Worm (Caenorhabditis elegans) whole organism, L1 larva: Measurements from ENCODE around the gene nhr-263.

Experiments used
- alr-1 ChIP-seq: fragments of 200-800 bp; sonication (Bioruptor generic); optimal IDR thresholded peaks from 2 replicates; lab custom pipeline; 2018; ENCODE audit warnings: borderline replicate concordance, mild to moderate bottlenecking, missing genetic modification characterization, missing compliant biosample characterization
- dpl-1 ChIP-seq, 3 experiments: fragments of 150-350 bp in 2 of 3; sonication (generic microtip) in 1 of 3; optimal IDR thresholded peaks; 2 replicates each; lab custom pipeline; 2014 to 2017; ENCODE audit warnings: missing biosample characterization in 3 of 3, missing genetic modification characterization in 3 of 3, missing genetic modification reagents in 3 of 3
- lin-13 ChIP-seq: fragments of 150-350 bp; optimal IDR thresholded peaks from 2 replicates; lab custom pipeline; 2014; ENCODE audit warnings: missing biosample characterization, missing genetic modification reagents, missing genetic modification characterization
- lin-39 ChIP-seq: fragments of 150-350 bp; optimal IDR thresholded peaks from 2 replicates; lab custom pipeline; 2014; ENCODE audit warnings: missing biosample characterization, missing genetic modification reagents, missing genetic modification characterization
- nhr-20 ChIP-seq: sonication (generic microtip); optimal IDR thresholded peaks from 2 replicates; lab custom pipeline; 2016; ENCODE audit warnings: mild to moderate bottlenecking, missing genetic modification characterization, missing compliant biosample characterization
- nhr-28 ChIP-seq: fragments of 150-350 bp; optimal IDR thresholded peaks from 2 replicates; lab custom pipeline; 2014; ENCODE audit warnings: missing biosample characterization, missing genetic modification characterization
- nhr-71 ChIP-seq: sonication (generic microtip); optimal IDR thresholded peaks from 2 replicates; lab custom pipeline; 2016; ENCODE audit warnings: mild to moderate bottlenecking, missing genetic modification characterization, moderate library complexity, missing compliant biosample characterization
- nhr-76 ChIP-seq: sonication (generic microtip); optimal IDR thresholded peaks from 2 replicates; lab custom pipeline; 2017; ENCODE audit warnings: missing biosample characterization, missing genetic modification characterization
- nhr-90 ChIP-seq: sonication (generic microtip); optimal IDR thresholded peaks from 2 replicates; lab custom pipeline; 2016; ENCODE audit warnings: mild to moderate bottlenecking, missing genetic modification characterization, missing compliant biosample characterization; ENCODE audit not compliant: poor library complexity
- pqm-1 ChIP-seq: sonication (generic microtip); optimal IDR thresholded peaks from 3 replicates; lab custom pipeline; 2017; ENCODE audit warnings: missing biosample characterization, missing genetic modification characterization
- skn-1 ChIP-seq: fragments of 150-350 bp; optimal IDR thresholded peaks from 2 replicates; lab custom pipeline; 2014; ENCODE audit warnings: missing biosample characterization, missing genetic modification characterization
- snpc-4 ChIP-seq: fragments of 150-350 bp; optimal IDR thresholded peaks from 2 replicates; lab custom pipeline; 2014; ENCODE audit warnings: missing biosample characterization, missing genetic modification characterization
- unc-98 ChIP-seq: fragments of 200-800 bp; sonication (Bioruptor generic); IDR thresholded peaks from 2 replicates; pipeline ENCODE4 v1.3.6; 2022; ENCODE audit warnings: missing genetic modification characterization, missing compliant biosample characterization
- zag-1 ChIP-seq: fragments of 150-350 bp; optimal IDR thresholded peaks from 2 replicates; lab custom pipeline; 2014; ENCODE audit warnings: missing biosample characterization, missing genetic modification characterization

- TF ChIP-seq nhr-20 (tag; lab: Kevin White, UChicago) (no peak), skn-1 (tag; lab: Kevin White, UChicago) (no peak), dpl-1 (GFP tag; optimal IDR thresholded peaks at IDR 0.05; lab: Kevin White, UChicago) (no peak), pqm-1 (tag; lab: Kevin White, UChicago) (no peak), unc-98 (GFP tag; lab: Robert Waterston, UW) (no peak), nhr-71 (tag; lab: Kevin White, UChicago) (no peak), lin-13 (GFP tag; lab: Kevin White, UChicago) (no peak), zag-1 (tag; lab: Kevin White, UChicago) (no peak), nhr-28 (tag; lab: Kevin White, UChicago) (no peak), alr-1 (tag; lab: Kevin White, UChicago) (no peak), snpc-4 (no peak), nhr-90 (tag; lab: Kevin White, UChicago) (no peak), nhr-76 (tag; lab: Kevin White, UChicago) (no peak), lin-39 (tag; lab: Kevin White, UChicago) (no peak)
Observed at ce11 chrV:7339831-7340230, 2.0 kb downstream of the nhr-263 start, which contains the start of gene srh-187.
